Fruit fly (Drosophila melanogaster) whole organism, larva: ENCODE results near the gene CG4766.

Experiments used
- noc ChIP-seq: fragments of 200-800 bp; sonication (Bioruptor generic); optimal IDR thresholded peaks from 3 replicates; lab custom pipeline; 2019; ENCODE audit warnings: missing biosample characterization, mild to moderate bottlenecking, missing genetic modification characterization, moderate library complexity

CG4766 gene

DNA sequence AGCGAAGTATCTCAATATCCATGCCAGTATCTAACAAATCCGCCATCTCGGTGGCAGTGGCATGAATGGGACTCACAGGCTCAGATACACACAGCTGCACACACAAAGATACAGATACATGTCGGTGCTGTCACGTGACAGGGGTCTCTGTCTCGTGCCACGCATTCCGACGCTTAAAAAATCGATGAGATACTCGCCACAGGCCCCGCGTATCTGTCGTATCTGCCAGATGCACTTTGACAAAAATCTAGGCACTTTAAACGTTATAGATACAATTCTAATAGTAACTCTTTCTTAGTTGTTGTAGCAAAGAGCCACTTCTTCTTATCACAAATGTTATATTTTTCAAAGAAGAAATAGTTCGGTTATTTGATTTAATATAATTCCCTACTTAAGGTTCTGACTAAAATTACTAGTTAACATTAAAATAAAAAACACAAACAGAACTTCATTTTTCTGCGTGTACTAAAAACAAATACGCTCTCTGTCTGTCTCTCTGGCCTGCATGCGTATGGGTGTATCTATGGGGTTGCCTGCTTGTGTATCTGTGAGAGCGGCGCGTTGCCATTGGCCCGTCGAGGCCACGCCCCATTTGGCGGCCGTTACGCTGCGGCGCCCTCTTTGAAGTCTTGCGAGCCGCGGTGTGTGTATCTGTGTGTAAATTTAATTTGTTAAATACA lies at the start of gene CG4766:
Gene CG4766 (minus strand): TSS at position 51 of the 680 bp plus-strand sequence.
- peak; percentile 43 for TF ChIP-seq noc (tag; lab: Kevin White, UChicago)

DNA sequence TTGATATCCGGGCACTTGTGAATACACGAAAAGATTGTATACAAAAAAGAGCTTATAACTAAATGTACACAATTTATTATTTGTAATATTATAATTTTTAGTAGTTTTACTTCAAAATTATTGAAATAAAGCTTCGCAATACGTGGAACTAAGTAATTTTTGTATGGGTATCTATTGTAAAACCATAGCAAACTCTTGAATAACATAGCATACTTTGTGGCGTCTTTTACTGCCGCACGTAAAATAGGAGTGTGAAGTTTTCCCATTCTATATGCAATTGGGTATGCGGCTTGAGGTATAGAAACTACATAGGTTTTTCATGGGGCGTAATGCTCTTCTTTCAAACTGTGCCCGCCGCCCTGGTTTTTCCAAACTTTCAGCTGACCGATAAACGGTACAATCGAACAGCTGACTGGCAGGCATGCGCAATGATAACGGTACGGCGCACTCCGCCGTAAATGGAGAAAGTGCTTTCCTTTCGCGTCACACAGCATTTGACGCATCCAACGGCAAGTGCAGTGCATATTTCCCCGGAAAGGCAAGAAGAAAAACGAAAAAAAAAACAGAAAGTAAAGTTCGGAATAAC lies 38.9 kb upstream of the CG4766 start, which contains the start of gene CG5937:
Gene CG5937 (plus strand): TSS at position 575 of the 586 bp plus-strand sequence.
- TF ChIP-seq noc (tag; lab: Kevin White, UChicago) = no peak

- TF ChIP-seq noc (tag; lab: Kevin White, UChicago) = peak; percentile 4
Observed at dm6 chrX:6037180-6037946, 36.8 kb upstream of the CG4766 start, which contains the start of the genes rux and MCTS1. rux (minus strand) TSS chrX:6037800. MCTS1 (plus strand) TSS chrX:6037892.

DNA sequence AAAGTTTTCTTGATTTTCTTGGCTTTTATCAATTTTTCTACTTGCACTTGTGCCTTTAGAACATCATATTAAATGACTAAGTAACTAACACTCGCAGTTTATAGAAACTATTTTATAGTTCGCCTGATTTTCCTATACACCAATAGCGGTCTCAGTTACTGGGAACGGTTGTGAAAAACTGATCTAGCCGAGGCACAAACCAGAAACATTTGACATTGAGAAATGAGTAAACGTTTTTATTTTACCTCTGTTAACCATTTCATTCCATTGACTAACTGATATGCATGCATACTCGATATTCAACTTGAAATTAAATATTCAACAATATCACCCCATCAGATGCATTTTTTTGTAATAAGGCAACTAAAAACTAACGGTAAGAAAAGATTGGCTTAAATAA lies 34.8 kb upstream of the CG4766 start:
- no peak for TF ChIP-seq noc (tag; lab: Kevin White, UChicago)

- TF ChIP-seq noc (tag; lab: Kevin White, UChicago) = no peak
Observed at dm6 chrX:6034741-6035140, 34.1 kb upstream of the CG4766 start.

- no peak for TF ChIP-seq noc (tag; lab: Kevin White, UChicago)
Observed at dm6 chrX:6032826-6033225, 32.2 kb upstream of the CG4766 start.

DNA sequence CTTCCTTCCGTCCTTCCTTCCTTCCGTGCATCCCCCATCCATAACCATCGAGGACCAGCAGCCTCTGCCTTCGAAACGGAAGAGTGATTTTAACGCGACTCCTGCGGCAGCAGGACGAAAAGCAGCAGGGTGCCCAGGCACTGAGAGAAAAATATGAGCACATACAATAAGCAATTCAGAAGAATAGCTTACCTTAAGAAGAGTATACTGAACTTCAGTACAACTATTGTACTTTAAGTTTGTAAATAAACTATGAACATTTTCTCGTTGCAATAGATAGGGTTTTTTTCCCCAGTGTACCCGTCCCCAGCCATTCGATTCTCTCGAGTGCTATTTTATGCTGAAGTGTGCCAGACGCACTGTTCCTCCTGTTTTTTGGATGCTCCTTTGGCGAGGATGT lies 31.1 kb upstream of the CG4766 start:
- no peak for TF ChIP-seq noc (tag; lab: Kevin White, UChicago)

DNA sequence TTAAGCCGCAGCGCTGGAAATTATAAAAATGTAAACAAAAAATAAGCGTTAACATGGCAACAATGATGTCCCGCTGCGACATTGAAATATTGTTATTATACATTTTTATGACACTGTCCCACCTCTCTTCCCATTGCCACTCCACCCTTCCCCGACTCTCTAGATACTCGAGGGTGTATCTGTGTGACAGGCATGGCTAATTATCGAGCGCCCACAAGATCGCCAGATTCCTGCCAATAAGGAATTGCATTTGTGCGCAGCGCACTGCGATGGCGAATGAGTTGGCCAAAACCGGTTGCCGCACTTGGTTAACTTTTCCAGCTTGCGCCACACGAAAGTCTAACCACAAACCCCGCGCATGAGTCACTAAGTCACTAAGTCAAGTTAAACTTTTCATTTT lies 30.0 kb upstream of the CG4766 start:
- no peak for TF ChIP-seq noc (tag; lab: Kevin White, UChicago)

DNA sequence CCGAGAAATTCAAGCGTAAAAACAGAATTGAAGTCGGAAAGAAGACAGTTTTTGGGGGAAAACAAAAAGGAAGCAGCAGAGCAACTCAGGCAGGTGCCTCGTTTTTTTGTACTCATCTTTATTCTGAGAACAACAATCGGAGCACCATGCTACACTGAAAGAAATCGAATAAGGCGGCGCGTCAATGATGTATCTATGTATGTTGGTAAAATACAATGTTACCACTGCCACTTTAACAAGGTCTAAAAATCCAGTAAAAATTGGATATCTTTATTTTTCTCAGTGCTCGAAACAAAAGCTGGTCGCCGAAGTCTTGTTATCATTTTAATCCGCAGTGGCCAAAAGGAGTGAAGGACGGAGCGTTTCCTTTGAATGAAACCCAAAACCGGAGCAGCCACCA lies 29.4 kb upstream of the CG4766 start:
- TF ChIP-seq noc (tag; lab: Kevin White, UChicago) = no peak

DNA sequence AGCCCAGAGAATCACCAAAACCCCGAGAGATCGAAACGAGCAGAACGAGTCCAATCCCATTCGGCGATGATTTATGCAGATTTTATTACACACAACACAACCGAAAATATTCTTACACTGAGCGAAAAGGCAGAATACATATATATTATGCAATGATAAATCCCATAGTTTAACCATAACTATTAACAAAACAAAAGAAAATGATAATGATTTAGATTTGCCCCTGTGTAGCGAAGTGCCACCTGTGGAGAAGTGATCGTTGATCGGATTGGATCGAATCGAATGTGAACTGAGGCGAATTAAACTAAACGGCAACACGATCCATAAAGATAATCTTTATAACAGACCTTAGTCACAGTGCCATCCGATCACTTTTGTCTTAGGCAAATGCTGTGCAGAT lies 28.4 kb upstream of the CG4766 start:
- no peak for TF ChIP-seq noc (tag; lab: Kevin White, UChicago)

DNA sequence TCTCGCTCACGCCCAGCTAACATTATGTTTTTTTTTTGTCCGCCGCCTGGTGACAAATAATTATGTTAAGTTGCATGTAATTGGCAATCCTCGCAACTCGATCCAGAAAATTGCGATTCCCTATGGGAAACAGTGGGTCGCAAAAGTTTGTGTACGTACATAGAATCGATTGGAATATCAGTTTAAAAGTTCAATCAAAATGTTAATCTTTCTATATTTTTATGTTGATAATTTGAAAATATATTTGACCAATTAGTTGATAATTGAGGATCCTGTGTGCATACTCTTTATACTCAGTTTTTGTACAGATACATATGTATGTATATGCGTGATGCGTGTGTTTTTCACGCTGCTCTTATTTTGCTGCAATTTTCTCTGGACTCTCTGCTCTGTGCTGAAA lies 27.2 kb upstream of the CG4766 start:
- no peak for TF ChIP-seq noc (tag; lab: Kevin White, UChicago)

DNA sequence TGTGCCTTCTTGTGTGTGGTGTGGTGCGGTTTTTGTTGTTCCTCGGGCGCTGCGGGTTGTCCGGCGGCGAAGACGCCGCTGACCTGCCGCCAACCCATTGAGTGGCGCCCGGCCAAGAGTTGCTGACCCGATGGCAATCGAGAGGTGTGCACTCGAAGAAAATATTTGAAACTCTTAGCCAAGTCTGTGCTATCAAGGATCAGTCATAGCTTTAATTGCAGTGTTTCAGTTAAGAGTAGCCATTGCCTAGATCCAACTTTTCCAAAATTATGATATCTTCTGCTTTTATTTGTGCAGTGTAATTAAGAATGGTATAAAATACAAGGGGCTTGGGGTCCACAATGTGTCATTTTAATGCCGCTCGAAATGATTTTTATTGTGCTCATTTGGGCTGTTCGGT lies 24.0 kb upstream of the CG4766 start:
- TF ChIP-seq noc (tag; lab: Kevin White, UChicago) = no peak

dm6 chrX:6022090-6022489 lies 21.5 kb upstream of the CG4766 start:
- TF ChIP-seq noc (tag; lab: Kevin White, UChicago) = no peak

DNA sequence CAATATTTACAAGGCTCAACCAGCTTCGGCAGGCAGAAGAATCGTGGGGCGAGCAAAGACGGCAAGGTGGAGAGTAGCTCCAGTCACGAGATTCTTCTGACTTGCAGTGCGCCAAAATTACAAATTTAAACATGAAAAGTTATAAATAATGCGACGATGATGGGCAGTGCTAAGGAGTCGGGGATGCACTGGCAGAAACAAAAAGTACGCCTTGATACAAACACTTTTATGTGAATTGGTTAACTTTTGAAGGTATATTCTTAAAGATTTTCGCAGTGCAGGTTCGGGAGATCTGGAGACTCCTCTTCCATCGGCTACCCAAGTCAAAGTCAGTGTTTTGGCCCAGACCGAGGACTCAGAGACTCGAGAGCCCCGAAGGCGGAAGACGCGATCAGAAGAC lies 20.8 kb upstream of the CG4766 start:
- TF ChIP-seq noc (tag; lab: Kevin White, UChicago) = no peak

DNA sequence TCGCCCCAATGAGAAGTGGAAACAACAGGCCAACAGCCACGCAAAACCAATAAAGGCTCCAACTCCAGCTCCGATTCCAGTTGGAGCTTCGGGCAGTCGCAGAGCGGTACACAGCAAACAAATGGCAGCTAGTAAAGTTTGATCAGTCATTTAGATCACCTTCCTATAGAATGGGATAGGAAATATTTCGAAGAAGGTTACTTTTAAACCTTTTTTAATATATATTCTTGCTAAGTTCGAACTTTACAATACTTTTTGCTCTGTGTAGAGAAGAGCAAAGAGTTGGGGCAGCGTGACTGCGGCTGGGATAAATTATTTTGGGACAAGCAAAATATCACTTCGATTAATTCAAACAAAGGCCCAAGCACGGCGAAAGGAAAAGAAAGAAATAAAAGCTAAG lies 19.7 kb upstream of the CG4766 start:
- TF ChIP-seq noc (tag; lab: Kevin White, UChicago) = no peak

DNA sequence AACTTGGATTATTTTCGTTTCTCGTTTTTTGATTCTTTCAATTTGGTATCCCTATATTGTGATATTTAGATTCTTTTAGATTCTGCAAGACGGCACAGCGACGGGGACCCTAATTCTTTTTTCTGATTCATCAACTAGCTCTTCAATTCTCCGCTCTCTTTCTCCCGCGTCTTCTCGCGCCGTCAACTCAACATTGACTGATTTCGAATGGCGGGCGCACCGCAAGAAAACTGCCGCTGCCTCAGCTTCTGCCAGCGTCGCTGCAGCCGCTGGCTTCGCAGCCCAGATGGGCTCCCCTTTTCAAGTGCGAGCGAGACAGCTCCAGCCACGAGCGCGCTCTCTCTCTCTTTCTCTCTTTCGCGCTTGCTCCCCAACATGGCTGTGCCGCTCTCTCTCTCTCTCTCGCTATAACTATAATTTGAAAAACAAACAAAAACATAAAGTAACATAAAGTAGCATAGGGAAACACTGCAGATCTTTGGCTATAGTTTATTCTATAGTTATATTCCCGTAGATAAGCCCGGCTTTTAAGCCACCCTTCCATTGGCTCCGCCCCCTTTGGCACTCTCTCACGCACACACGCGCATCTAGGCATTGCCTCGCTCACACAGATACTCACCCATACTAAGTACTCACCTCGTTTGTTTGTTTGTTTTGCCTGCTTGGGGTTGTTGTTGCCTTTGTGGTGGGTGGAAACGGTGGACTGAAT lies 12.5 kb upstream of the CG4766 start, which contains the start of gene mab-21:
Gene mab-21 (minus strand): TSS at position 206 of the 709 bp plus-strand sequence.
- TF ChIP-seq noc (tag; lab: Kevin White, UChicago) = no peak
